Fruit fly (Drosophila melanogaster): Measurements from ENCODE around the gene CG12692.

The CG12692 gene

dm6 chrX:4324781-4325180 is 22.6 kb upstream of the CG12692 start (continued):
- TF ChIP-seq ash1 (GFP tag; optimal IDR thresholded peaks at IDR 0.05) (peak; percentile 96), Kr (GFP tag; optimal IDR thresholded peaks at IDR 0.05) (no peak), CG8765 (GFP tag; IDR thresholded peaks at IDR 0.05) (peak; percentile 95), CG7839 (tag; optimal IDR thresholded peaks at IDR 0.05) (peak; percentile 99), CG10274 (GFP tag; optimal IDR thresholded peaks at IDR 0.05) (peak; percentile 94), Bdp1 (GFP tag; optimal IDR thresholded peaks at IDR 0.05) (peak; percentile 90), wdn (GFP tag; IDR thresholded peaks at IDR 0.05) (peak; percentile 99), Dek (tag; optimal IDR thresholded peaks at IDR 0.05) (peak; percentile 98), Lim3 (GFP tag; IDR thresholded peaks at IDR 0.05) (peak; percentile 96), sim (GFP tag; IDR thresholded peaks at IDR 0.05) (peak; percentile 97), CG32532 (GFP tag; IDR thresholded peaks at IDR 0.05) (peak; percentile 100), chif (GFP tag; optimal IDR thresholded peaks at IDR 0.05) (peak; percentile 98), Hr3 (GFP tag; optimal IDR thresholded peaks at IDR 0.05) (peak; percentile 97), nerfin-1 (tag; optimal IDR thresholded peaks at IDR 0.05) (peak; percentile 93), Dip2 (GFP tag; IDR thresholded peaks at IDR 0.05) (peak; percentile 76), Nf-YA (GFP tag; IDR thresholded peaks at IDR 0.05) (peak; percentile 97), Optix (GFP tag; IDR thresholded peaks at IDR 0.05) (peak; percentile 98), Mrtf (GFP tag; IDR thresholded peaks at IDR 0.05) (peak; percentile 99), CG2199 (GFP tag; IDR thresholded peaks at IDR 0.05) (peak; percentile 98), Hand (GFP tag; optimal IDR thresholded peaks at IDR 0.05) (peak; percentile 98), CG18011 (GFP tag; optimal IDR thresholded peaks at IDR 0.05) (peak; percentile 91), CG3281 (GFP tag; optimal IDR thresholded peaks at IDR 0.05) (peak; percentile 98), CG17385 (GFP tag; optimal IDR thresholded peaks at IDR 0.05) (peak; percentile 97), ftz-f1 (GFP tag; optimal IDR thresholded peaks at IDR 0.05) (peak; percentile 87), insv (GFP tag; optimal IDR thresholded peaks at IDR 0.05) (peak; percentile 16 to 77), tio (GFP tag; optimal IDR thresholded peaks at IDR 0.05) (peak; percentile 92), otp (GFP tag; IDR thresholded peaks at IDR 0.05) (peak; percentile 98), CG11723 (GFP tag; optimal IDR thresholded peaks at IDR 0.05) (peak; percentile 96), CG4328 (GFP tag; optimal IDR thresholded peaks at IDR 0.05) (peak; percentile 98), tgo (GFP tag; IDR thresholded peaks at IDR 0.05) (peak; percentile 99), CG9797 (GFP tag; optimal IDR thresholded peaks at IDR 0.05) (peak; percentile 43), ham (GFP tag; IDR thresholded peaks at IDR 0.05) (peak; percentile 97), Poxn (GFP tag; IDR thresholded peaks at IDR 0.05) (peak; percentile 99), NfI (GFP tag; optimal IDR thresholded peaks at IDR 0.05) (peak; percentile 99), CG7963 (GFP tag; IDR thresholded peaks at IDR 0.05; ENCODE audit: partially characterized antibody) (no peak), maf-S (GFP tag; optimal IDR thresholded peaks at IDR 0.05) (peak; percentile 98), MBD-R2 (GFP tag; IDR thresholded peaks at IDR 0.05) (peak; percentile 99), HLH54F (GFP tag; optimal IDR thresholded peaks at IDR 0.05) (peak; percentile 98), CG14050 (GFP tag; IDR thresholded peaks at IDR 0.05) (peak; percentile 98), Doc2 (GFP tag; IDR thresholded peaks at IDR 0.05) (peak; percentile 96), CG14667 (GFP tag; IDR thresholded peaks at IDR 0.05) (peak; percentile 99), CG13123 (GFP tag; optimal IDR thresholded peaks at IDR 0.05) (peak; percentile 95), CG12744 (GFP tag; optimal IDR thresholded peaks at IDR 0.05) (peak; percentile 98), CG9609 (GFP tag; optimal IDR thresholded peaks at IDR 0.05) (peak; percentile 98), gt (GFP tag; IDR thresholded peaks at IDR 0.05) (peak; percentile 96), CG1832 (GFP tag; optimal IDR thresholded peaks at IDR 0.05) (peak; percentile 23), ab (GFP tag; optimal IDR thresholded peaks at IDR 0.05) (peak; percentile 96), pzg (GFP tag; optimal IDR thresholded peaks at IDR 0.05) (peak; percentile 42), CG4360 (GFP tag; IDR thresholded peaks at IDR 0.05) (peak; percentile 78), CG34376 (GFP tag; optimal IDR thresholded peaks at IDR 0.05) (peak; percentile 99), Awh (GFP tag; IDR thresholded peaks at IDR 0.05) (peak; percentile 99), phol (tag; optimal IDR thresholded peaks at IDR 0.05) (peak; percentile 95)
